ENCODE assay signal across 4 worm cellular contexts in the genomic region with DNA sequence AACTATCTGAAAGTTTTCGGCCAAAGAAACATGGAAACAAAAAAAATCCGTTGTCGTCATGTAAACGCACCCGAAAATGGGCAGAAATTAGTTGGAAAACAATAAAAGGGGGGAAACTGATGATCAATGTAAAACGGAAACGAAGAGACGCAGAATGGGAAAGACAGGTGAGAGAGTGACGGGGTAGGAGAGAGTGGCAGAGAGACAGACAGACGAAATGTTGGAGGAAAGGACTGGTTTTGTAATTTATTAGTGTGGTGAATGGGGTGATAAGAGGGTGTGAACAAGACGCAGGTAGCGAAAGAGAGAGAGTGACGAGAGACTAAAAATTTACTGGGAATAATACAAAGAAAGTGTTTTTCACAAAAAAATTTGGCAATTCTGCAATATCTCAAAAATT.
A peak's percentile ranks its signal among the peaks of the same experiment; 100 is the strongest.
TF ChIP-seq lines count a peak whose summit lies in the region.

No protein-coding gene starts in this region.

TF ChIP-seq in whole organism, L1 larva, 84 proteins besides CTCF, POLR2A, EP300 and RAD21 (continued from another document and continues in another):
- peak; percentile 10 for TF ChIP-seq aly-2 (tag; optimal IDR thresholded peaks at IDR 0.05; lab: Kevin White, UChicago)
- no peak for TF ChIP-seq mef-2 (tag; optimal IDR thresholded peaks at IDR 0.05; lab: Kevin White, UChicago)
- TF ChIP-seq swsn-7 (tag; optimal IDR thresholded peaks at IDR 0.05; lab: Kevin White, UChicago): peak; percentile 84
- TF ChIP-seq C04F5.9 (tag; optimal IDR thresholded peaks at IDR 0.05; lab: Kevin White, UChicago): no peak
- TF ChIP-seq nhr-77 (tag; optimal IDR thresholded peaks at IDR 0.05; lab: Kevin White, UChicago): no peak
- peak; percentile 37; the same call in 1 of the 2 replicates for TF ChIP-seq mab-9 (GFP tag; IDR thresholded peaks at IDR 0.05; lab: Robert Waterston, UW)
- TF ChIP-seq pag-3 (tag; optimal IDR thresholded peaks at IDR 0.05; lab: Kevin White, UChicago; ENCODE audit: borderline replicate concordance, insufficient read depth): no peak
- TF ChIP-seq jun-1 (tag; optimal IDR thresholded peaks at IDR 0.05; lab: Kevin White, UChicago): peak; percentile 74
- peak; percentile 99 for TF ChIP-seq nhr-85 (tag; lab: Kevin White, UChicago)
- peak; percentile 77 for TF ChIP-seq mep-1 (tag; optimal IDR thresholded peaks at IDR 0.05; lab: Kevin White, UChicago)
- TF ChIP-seq lin-13 (GFP tag; optimal IDR thresholded peaks at IDR 0.05; lab: Kevin White, UChicago): peak; percentile 75
- no peak for TF ChIP-seq unc-86 (tag; optimal IDR thresholded peaks at IDR 0.05; lab: Kevin White, UChicago)
- no peak for TF ChIP-seq ces-1 (GFP tag; optimal IDR thresholded peaks at IDR 0.05; lab: Kevin White, UChicago)
- no peak for TF ChIP-seq F16B12.6 (tag; optimal IDR thresholded peaks at IDR 0.05; lab: Kevin White, UChicago)
- TF ChIP-seq nhr-90 (tag; optimal IDR thresholded peaks at IDR 0.05; lab: Kevin White, UChicago; ENCODE audit: poor library complexity): peak; percentile 94
- TF ChIP-seq isw-1 (GFP tag; IDR thresholded peaks at IDR 0.05; lab: Robert Waterston, UW): no peak
- TF ChIP-seq ets-5 (GFP tag; IDR thresholded peaks at IDR 0.05; lab: Robert Waterston, UW): no peak
- TF ChIP-seq unc-30 (tag; optimal IDR thresholded peaks at IDR 0.05; lab: Kevin White, UChicago): no peak
- TF ChIP-seq ceh-90 (tag; optimal IDR thresholded peaks at IDR 0.05; lab: Kevin White, UChicago): no peak
- no peak for TF ChIP-seq nhr-76 (tag; optimal IDR thresholded peaks at IDR 0.05; lab: Kevin White, UChicago)
- TF ChIP-seq nhr-20 (tag; optimal IDR thresholded peaks at IDR 0.05; lab: Kevin White, UChicago): peak; percentile 90
- TF ChIP-seq dsc-1 (tag; optimal IDR thresholded peaks at IDR 0.05; lab: Kevin White, UChicago): peak; percentile 48
- TF ChIP-seq ceh-82 (tag; optimal IDR thresholded peaks at IDR 0.05; lab: Kevin White, UChicago): peak; percentile 11 to 51 (median 14)
- peak; percentile 56 for TF ChIP-seq vab-15 (tag; optimal IDR thresholded peaks at IDR 0.05; lab: Kevin White, UChicago)
- no peak for TF ChIP-seq zip-4 (GFP tag; optimal IDR thresholded peaks at IDR 0.05; lab: Kevin White, UChicago)
- TF ChIP-seq nhr-237 (tag; optimal IDR thresholded peaks at IDR 0.05; lab: Kevin White, UChicago): peak; percentile 30
- TF ChIP-seq alr-1 (tag; optimal IDR thresholded peaks at IDR 0.05; lab: Kevin White, UChicago; ENCODE audit: borderline replicate concordance): no peak
- TF ChIP-seq nhr-47 (tag; optimal IDR thresholded peaks at IDR 0.05; lab: Kevin White, UChicago): peak; percentile 78
- TF ChIP-seq Y116A8C.19 (tag; optimal IDR thresholded peaks at IDR 0.05; lab: Kevin White, UChicago; ENCODE audit: borderline replicate concordance): no peak
- no peak for TF ChIP-seq lin-15B (tag; optimal IDR thresholded peaks at IDR 0.05; lab: Kevin White, UChicago)
- TF ChIP-seq snu-23 (GFP tag; optimal IDR thresholded peaks at IDR 0.05; lab: Kevin White, UChicago): peak; percentile 85
- no peak for TF ChIP-seq sox-4 (tag; optimal IDR thresholded peaks at IDR 0.05; lab: Kevin White, UChicago)

TF ChIP-seq in whole organism, L2 larva, 48 proteins besides CTCF, POLR2A, EP300 and RAD21 (continued from another document):
- peak; percentile 88 for TF ChIP-seq crh-2 (tag; optimal IDR thresholded peaks at IDR 0.05; lab: Kevin White, UChicago)
- TF ChIP-seq F13H6.1 (tag; optimal IDR thresholded peaks at IDR 0.05; lab: Kevin White, UChicago): peak; percentile 84
- peak; percentile 64 for TF ChIP-seq lin-13 (GFP tag; optimal IDR thresholded peaks at IDR 0.05; lab: Kevin White, UChicago)
- TF ChIP-seq snpc-4 (tag; optimal IDR thresholded peaks at IDR 0.05; lab: Kevin White, UChicago): no peak
- TF ChIP-seq nhr-129 (tag; optimal IDR thresholded peaks at IDR 0.05; lab: Kevin White, UChicago): peak; percentile 76
- peak; percentile 85 for TF ChIP-seq egl-27 (tag; optimal IDR thresholded peaks at IDR 0.05; lab: Kevin White, UChicago)
- no peak for TF ChIP-seq unc-39 (tag; optimal IDR thresholded peaks at IDR 0.05; lab: Kevin White, UChicago)
- no peak for TF ChIP-seq nhr-12 (tag; optimal IDR thresholded peaks at IDR 0.05; lab: Kevin White, UChicago)
- TF ChIP-seq nhr-6 (tag; optimal IDR thresholded peaks at IDR 0.05; lab: Kevin White, UChicago): peak; percentile 82
- TF ChIP-seq nhr-21 (tag; optimal IDR thresholded peaks at IDR 0.05; lab: Kevin White, UChicago): peak; percentile 88
- TF ChIP-seq R02D3.7 (tag; optimal IDR thresholded peaks at IDR 0.05; lab: Kevin White, UChicago): no peak
- no peak for TF ChIP-seq nhr-10 (tag; optimal IDR thresholded peaks at IDR 0.05; lab: Kevin White, UChicago)
- TF ChIP-seq mdl-1 (tag; optimal IDR thresholded peaks at IDR 0.05; lab: Kevin White, UChicago): no peak
- no peak for TF ChIP-seq lin-39 (tag; optimal IDR thresholded peaks at IDR 0.05; lab: Kevin White, UChicago)
- no peak for TF ChIP-seq skn-1 (tag; optimal IDR thresholded peaks at IDR 0.05; lab: Kevin White, UChicago)
- no peak for TF ChIP-seq aly-2 (tag; optimal IDR thresholded peaks at IDR 0.05; lab: Kevin White, UChicago)
- TF ChIP-seq sem-4 (tag; optimal IDR thresholded peaks at IDR 0.05; lab: Kevin White, UChicago): peak; percentile 82
- TF ChIP-seq nhr-25 (tag; optimal IDR thresholded peaks at IDR 0.05; lab: Kevin White, UChicago): peak; percentile 91
- no peak for TF ChIP-seq alr-1 (tag; optimal IDR thresholded peaks at IDR 0.05; lab: Kevin White, UChicago)

TF ChIP-seq in whole organism, L4 larva, 104 proteins besides CTCF, POLR2A, EP300 and RAD21 (continued from another document and continues in another):
- TF ChIP-seq T20F7.1 (GFP tag; optimal IDR thresholded peaks at IDR 0.05; lab: Kevin White, UChicago) (no peak), zfp-2 (tag; optimal IDR thresholded peaks at IDR 0.05; lab: Kevin White, UChicago) (no peak), gei-8 (GFP tag; optimal IDR thresholded peaks at IDR 0.05; lab: Kevin White, UChicago) (no peak), cey-2 (tag; optimal IDR thresholded peaks at IDR 0.05; lab: Kevin White, UChicago; ENCODE audit: borderline replicate concordance, insufficient read depth) (no peak), lir-3 (tag; optimal IDR thresholded peaks at IDR 0.05; lab: Kevin White, UChicago) (no peak), unc-130 (GFP tag; optimal IDR thresholded peaks at IDR 0.05; lab: Kevin White, UChicago) (no peak), lin-39 (tag; optimal IDR thresholded peaks at IDR 0.05; lab: Kevin White, UChicago) (no peak), ceh-82 (tag; optimal IDR thresholded peaks at IDR 0.05; lab: Kevin White, UChicago) (no peak), mdl-1 (tag; optimal IDR thresholded peaks at IDR 0.05; lab: Kevin White, UChicago) (peak in 1 of 2 experiments; percentile 80), nhr-10 (tag; optimal IDR thresholded peaks at IDR 0.05; lab: Kevin White, UChicago) (peak; percentile 4), hif-1 (tag; optimal IDR thresholded peaks at IDR 0.05; lab: Kevin White, UChicago) (no peak), egl-27 (tag; optimal IDR thresholded peaks at IDR 0.05; lab: Kevin White, UChicago) (no peak), tag-97 (GFP tag; IDR thresholded peaks at IDR 0.05; lab: Robert Waterston, UW) (no peak), nhr-6 (tag; optimal IDR thresholded peaks at IDR 0.05; lab: Kevin White, UChicago) (peak; percentile 68), ztf-7 (tag; optimal IDR thresholded peaks at IDR 0.05; lab: Kevin White, UChicago) (no peak), lin-38 (GFP tag; IDR thresholded peaks at IDR 0.05; lab: Robert Waterston, UW) (no peak), zfp-3 (GFP tag; conservative IDR thresholded peaks at IDR 0.05; lab: Robert Waterston, UW) (0 out of 2 replicates have a peak, but pooled peaks have one; percentile 44), sdz-12 (GFP tag; optimal IDR thresholded peaks at IDR 0.05; lab: Kevin White, UChicago) (no peak), hlh-11 (tag; optimal IDR thresholded peaks at IDR 0.05; lab: Kevin White, UChicago) (peak; percentile 95), dpl-1 (GFP tag; optimal IDR thresholded peaks at IDR 0.05; lab: Kevin White, UChicago) (peak; percentile 38), lin-13 (GFP tag; optimal IDR thresholded peaks at IDR 0.05; lab: Kevin White, UChicago) (peak; percentile 68), dve-1 (tag; optimal IDR thresholded peaks at IDR 0.05; lab: Kevin White, UChicago; ENCODE audit: insufficient read depth) (peak; percentile 90), mep-1 (tag; optimal IDR thresholded peaks at IDR 0.05; lab: Kevin White, UChicago) (peak; percentile 81), unc-62 (GFP tag; optimal IDR thresholded peaks at IDR 0.05 in 1 of 2; lab: Kevin White, UChicago) (peak in 1 of 2 experiments; percentile 91), unc-62 (tag; optimal IDR thresholded peaks at IDR 0.05; lab: Kevin White, UChicago) (no peak), nhr-42 (GFP tag; IDR thresholded peaks at IDR 0.05; lab: Robert Waterston, UW) (0 out of 2 replicates have a peak, but pooled peaks have one; percentile 54), arid-1 (GFP tag; conservative IDR thresholded peaks at IDR 0.05; lab: Robert Waterston, UW) (no peak), nhr-111 (GFP tag; optimal IDR thresholded peaks at IDR 0.05; lab: Kevin White, UChicago) (no peak), saeg-2 (GFP tag; IDR thresholded peaks at IDR 0.05; lab: Robert Waterston, UW) (peak; percentile 34; the same call in 1 of the 2 replicates), T26A8.4 (GFP tag; IDR thresholded peaks at IDR 0.05; lab: Robert Waterston, UW) (0 out of 2 replicates have a peak, but pooled peaks have one; percentile 16), ztf-11 (tag; optimal IDR thresholded peaks at IDR 0.05; lab: Kevin White, UChicago) (no peak), aha-1 (tag; lab: Kevin White, UChicago) (peak; percentile 11), F44E2.7 (GFP tag; IDR thresholded peaks at IDR 0.05; lab: Robert Waterston, UW) (no peak), ceh-28 (tag; optimal IDR thresholded peaks at IDR 0.05; lab: Kevin White, UChicago) (no peak), nhr-28 (tag; optimal IDR thresholded peaks at IDR 0.05; lab: Kevin White, UChicago) (peak; percentile 93), attf-4 (tag; optimal IDR thresholded peaks at IDR 0.05; lab: Kevin White, UChicago) (no peak), zip-2 (tag; optimal IDR thresholded peaks at IDR 0.05; lab: Kevin White, UChicago) (no peak), daf-16 (GFP tag; optimal IDR thresholded peaks at IDR 0.05; lab: Kevin White, UChicago) (peak in 1 of 2 experiments; percentile 32), daf-16 (tag; optimal IDR thresholded peaks at IDR 0.05; lab: Kevin White, UChicago) (peak; percentile 82), nhr-25 (tag; optimal IDR thresholded peaks at IDR 0.05; lab: Kevin White, UChicago; ENCODE audit: borderline replicate concordance, insufficient read depth) (no peak), dmd-6 (GFP tag; IDR thresholded peaks at IDR 0.05; lab: Robert Waterston, UW) (peak; percentile 94)

TF ChIP-seq in whole organism, young adult, 124 proteins besides CTCF, POLR2A, EP300 and RAD21 (continued from another document):
- TF ChIP-seq tbx-9 (tag; optimal IDR thresholded peaks at IDR 0.05; lab: Kevin White, UChicago; ENCODE audit: borderline replicate concordance) (no peak), ceh-91 (GFP tag; IDR thresholded peaks at IDR 0.05; lab: Robert Waterston, UW) (no peak), madf-8 (GFP tag; conservative IDR thresholded peaks at IDR 0.05; lab: Robert Waterston, UW) (no peak), lir-1 (GFP tag; conservative IDR thresholded peaks at IDR 0.05; lab: Robert Waterston, UW) (peak; percentile 33; the same call in 1 of the 2 replicates), snpc-3.4 (tag; optimal IDR thresholded peaks at IDR 0.05; lab: Kevin White, UChicago) (no peak), efl-1 (GFP tag; optimal IDR thresholded peaks at IDR 0.05; lab: Kevin White, UChicago) (no peak), nhr-80 (tag; optimal IDR thresholded peaks at IDR 0.05; lab: Kevin White, UChicago) (peak; percentile 77), Y95B8A.8 (GFP tag; IDR thresholded peaks at IDR 0.05; lab: Robert Waterston, UW) (no peak), ceh-40 (GFP tag; IDR thresholded peaks at IDR 0.05; lab: Robert Waterston, UW) (no peak), Y67H2A.10 (GFP tag; conservative IDR thresholded peaks at IDR 0.05; lab: Robert Waterston, UW) (no peak), aptf-2 (GFP tag; conservative IDR thresholded peaks at IDR 0.05; lab: Robert Waterston, UW) (no peak)
